Worm (Caenorhabditis elegans) whole organism, L1 larva: ENCODE results near the gene W03A5.1.

Experiments
- C16A3.4 ChIP-seq: fragments of 150-350 bp; optimal IDR thresholded peaks from 2 replicates; lab custom pipeline; 2014; ENCODE audit warnings: missing biosample characterization, missing genetic modification characterization
- F16B12.6 ChIP-seq: fragments of 150-350 bp; optimal IDR thresholded peaks from 2 replicates; lab custom pipeline; 2014; ENCODE audit warnings: missing biosample characterization, missing genetic modification characterization
- Y116A8C.19 ChIP-seq: sonication (generic microtip); optimal IDR thresholded peaks from 2 replicates; lab custom pipeline; 2016; ENCODE audit warnings: missing compliant biosample characterization, missing genetic modification characterization, borderline replicate concordance
- alr-1 ChIP-seq: fragments of 200-800 bp; sonication (Bioruptor generic); optimal IDR thresholded peaks from 2 replicates; lab custom pipeline; 2018; ENCODE audit warnings: borderline replicate concordance, mild to moderate bottlenecking, missing genetic modification characterization, missing compliant biosample characterization
- aly-2 ChIP-seq: fragments of 150-350 bp; optimal IDR thresholded peaks from 2 replicates; lab custom pipeline; 2014; ENCODE audit warnings: missing biosample characterization, missing genetic modification characterization
- ama-1 ChIP-seq: fragments of 150-350 bp; optimal IDR thresholded peaks from 2 replicates; lab custom pipeline; 2014
- blmp-1 ChIP-seq: fragments of 150-350 bp; optimal IDR thresholded peaks from 2 replicates; lab custom pipeline; 2014; ENCODE audit warnings: missing biosample characterization, missing genetic modification characterization
- ceh-82 ChIP-seq, 3 experiments: fragments of 150-350 bp in 1 of 3; sonication (generic microtip) in 2 of 3; optimal IDR thresholded peaks; 2 replicates each; lab custom pipeline; 2014 to 2017; ENCODE audit warnings: missing biosample characterization in 3 of 3, missing genetic modification characterization in 3 of 3
- dpl-1 ChIP-seq, 3 experiments: fragments of 150-350 bp in 2 of 3; sonication (generic microtip) in 1 of 3; optimal IDR thresholded peaks; 2 replicates each; lab custom pipeline; 2014 to 2017; ENCODE audit warnings: missing biosample characterization in 3 of 3, missing genetic modification characterization in 3 of 3, missing genetic modification reagents in 3 of 3
- efl-1 ChIP-seq, 4 experiments: fragments of 150-350 bp; optimal IDR thresholded peaks in 3 of 4; peaks in 1 of 4; 1 replicate in 1 of 4; 2 replicates in 3 of 4; lab custom pipeline; 2014; ENCODE audit warnings: missing biosample characterization in 2 of 4, missing genetic modification characterization in 2 of 4, missing genetic modification reagents in 2 of 4
- efl-3 ChIP-seq: fragments of 200-800 bp; sonication (Bioruptor generic); optimal IDR thresholded peaks from 2 replicates; lab custom pipeline; 2018; ENCODE audit warnings: mild to moderate bottlenecking, missing genetic modification characterization, missing compliant biosample characterization
- elt-2 ChIP-seq: sonication (generic microtip); optimal IDR thresholded peaks from 2 replicates; lab custom pipeline; 2016; ENCODE audit warnings: missing genetic modification characterization, mild to moderate bottlenecking, inconsistent platforms, missing compliant biosample characterization, missing genetic modification reagents
- fkh-4 ChIP-seq: sonication (generic microtip); optimal IDR thresholded peaks from 2 replicates; lab custom pipeline; 2016; ENCODE audit warnings: missing compliant biosample characterization, missing genetic modification characterization, borderline replicate concordance
- hlh-4 ChIP-seq: sonication (generic microtip); optimal IDR thresholded peaks from 2 replicates; lab custom pipeline; 2016; ENCODE audit warnings: mild to moderate bottlenecking, missing genetic modification characterization, missing compliant biosample characterization
- isw-1 ChIP-seq: fragments of 200-800 bp; sonication (Bioruptor generic); IDR thresholded peaks from 2 replicates; pipeline ENCODE4 v1.3.6; 2022; ENCODE audit warnings: missing genetic modification characterization, missing compliant biosample characterization
- lin-14 ChIP-seq: fragments of 200-800 bp; sonication (Bioruptor generic); optimal IDR thresholded peaks from 2 replicates; lab custom pipeline; 2018; ENCODE audit warnings: mild to moderate bottlenecking, missing genetic modification characterization, moderate library complexity, missing compliant biosample characterization
- lin-15B ChIP-seq: fragments of 150-350 bp; sonication (generic microtip); optimal IDR thresholded peaks from 3 replicates; lab custom pipeline; 2014; ENCODE audit warnings: missing biosample characterization, missing genetic modification characterization
- lin-35 ChIP-seq, 2 experiments: fragments of 150-350 bp; optimal IDR thresholded peaks; 2 replicates each; lab custom pipeline; 2014; ENCODE audit warnings: missing biosample characterization in 2 of 2, missing genetic modification characterization in 2 of 2, missing genetic modification reagents in 2 of 2
- lsy-2 ChIP-seq, 2 experiments: fragments of 150-350 bp; optimal IDR thresholded peaks; 2 replicates each; lab custom pipeline; 2014; ENCODE audit warnings: missing biosample characterization in 2 of 2, missing genetic modification characterization in 2 of 2
- mab-9 ChIP-seq: fragments of 200-800 bp; sonication (Bioruptor generic); IDR thresholded peaks from 2 replicates; pipeline ENCODE4 v1.3.6; 2022; ENCODE audit warnings: missing genetic modification reagents, missing genetic modification characterization, missing compliant biosample characterization
- mdl-1 ChIP-seq, 2 experiments: fragments of 150-350 bp; optimal IDR thresholded peaks; 2 replicates each; lab custom pipeline; 2014 to 2017; ENCODE audit warnings: missing biosample characterization in 2 of 2, missing genetic modification characterization in 2 of 2, inconsistent platforms in 1 of 2
- mep-1 ChIP-seq: fragments of 150-350 bp; optimal IDR thresholded peaks from 2 replicates; lab custom pipeline; 2014; ENCODE audit warnings: missing biosample characterization, missing genetic modification characterization
- nhr-11 ChIP-seq: fragments of 150-350 bp; optimal IDR thresholded peaks from 2 replicates; lab custom pipeline; 2014; ENCODE audit warnings: missing biosample characterization, missing genetic modification characterization
- nhr-71 ChIP-seq: sonication (generic microtip); optimal IDR thresholded peaks from 2 replicates; lab custom pipeline; 2016; ENCODE audit warnings: mild to moderate bottlenecking, missing genetic modification characterization, moderate library complexity, missing compliant biosample characterization
- nhr-90 ChIP-seq: sonication (generic microtip); optimal IDR thresholded peaks from 2 replicates; lab custom pipeline; 2016; ENCODE audit warnings: mild to moderate bottlenecking, missing genetic modification characterization, missing compliant biosample characterization; ENCODE audit not compliant: poor library complexity
- pag-3 ChIP-seq: sonication (generic microtip); optimal IDR thresholded peaks from 2 replicates; lab custom pipeline; 2017; ENCODE audit warnings: missing genetic modification characterization, mild to moderate bottlenecking, missing compliant biosample characterization, antibody characterized with exemption, borderline replicate concordance; ENCODE audit not compliant: insufficient read depth
- rnt-1 ChIP-seq: sonication (generic microtip); optimal IDR thresholded peaks from 2 replicates; lab custom pipeline; 2016; ENCODE audit warnings: mild to moderate bottlenecking, missing genetic modification characterization, moderate library complexity, missing compliant biosample characterization
- snpc-4 ChIP-seq: fragments of 150-350 bp; optimal IDR thresholded peaks from 2 replicates; lab custom pipeline; 2014; ENCODE audit warnings: missing biosample characterization, missing genetic modification characterization
- snu-23 ChIP-seq: sonication (generic microtip); optimal IDR thresholded peaks from 2 replicates; lab custom pipeline; 2016; ENCODE audit warnings: missing genetic modification characterization, missing compliant biosample characterization
- swsn-7 ChIP-seq: sonication (generic microtip); optimal IDR thresholded peaks from 2 replicates; lab custom pipeline; 2016; ENCODE audit warnings: missing genetic modification characterization, missing compliant biosample characterization
- unc-30 ChIP-seq: sonication (generic microtip); optimal IDR thresholded peaks from 2 replicates; lab custom pipeline; 2017; ENCODE audit warnings: missing biosample characterization, missing genetic modification characterization
- unc-86 ChIP-seq: sonication (generic microtip); optimal IDR thresholded peaks from 2 replicates; lab custom pipeline; 2016; ENCODE audit warnings: missing genetic modification characterization, missing compliant biosample characterization
- unc-98 ChIP-seq: fragments of 200-800 bp; sonication (Bioruptor generic); IDR thresholded peaks from 2 replicates; pipeline ENCODE4 v1.3.6; 2022; ENCODE audit warnings: missing genetic modification characterization, missing compliant biosample characterization
- vab-15 ChIP-seq: sonication (generic microtip); optimal IDR thresholded peaks from 2 replicates; lab custom pipeline; 2017; ENCODE audit warnings: missing genotype, mild to moderate bottlenecking, missing genetic modification characterization, missing compliant biosample characterization
- xbp-1 ChIP-seq: sonication (generic microtip); optimal IDR thresholded peaks from 2 replicates; lab custom pipeline; 2016; ENCODE audit warnings: missing genetic modification characterization, missing compliant biosample characterization
- zag-1 ChIP-seq: fragments of 150-350 bp; optimal IDR thresholded peaks from 2 replicates; lab custom pipeline; 2014; ENCODE audit warnings: missing biosample characterization, missing genetic modification characterization
- ztf-11 ChIP-seq, 2 experiments: sonication (generic microtip); optimal IDR thresholded peaks; 2 replicates each; lab custom pipeline; 2016 to 2017; ENCODE audit warnings: missing genetic modification characterization in 2 of 2, missing biosample characterization in 1 of 2, missing compliant biosample characterization in 1 of 2
- ztf-4 ChIP-seq: fragments of 150-350 bp; optimal IDR thresholded peaks from 2 replicates; lab custom pipeline; 2014; ENCODE audit warnings: missing biosample characterization, missing genetic modification characterization

W03A5.1 gene

DNA sequence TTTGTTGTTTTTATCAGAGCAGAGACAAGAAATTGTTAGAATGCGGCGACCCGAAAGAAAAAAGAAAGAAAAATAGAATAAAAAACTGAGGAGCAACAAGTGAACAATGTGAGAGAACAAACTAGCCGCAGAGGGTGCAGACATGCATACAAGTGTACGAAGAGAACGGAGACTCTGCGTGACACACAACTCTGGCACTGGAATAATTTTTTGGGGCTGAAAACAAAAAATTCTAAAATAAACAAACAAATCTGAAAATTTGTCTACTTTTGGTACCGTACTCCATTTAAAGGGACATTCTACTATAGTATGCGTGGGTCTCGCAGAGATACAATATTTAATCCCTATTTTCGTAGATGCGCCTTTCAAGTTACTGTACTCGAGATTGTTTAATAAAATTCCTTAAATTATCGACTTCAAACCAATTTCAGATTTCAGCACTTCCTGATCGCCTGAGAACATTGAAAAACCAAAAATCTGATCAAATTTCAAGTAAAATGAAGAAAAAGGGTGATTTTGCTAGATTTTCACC is 32.6 kb upstream of the W03A5.1 start:
- TF ChIP-seq efl-1 (optimal IDR thresholded peaks at IDR 0.05; lab: Kevin White, UChicago) = no peak
- peak in 1 of 2 experiments; percentile 61 for TF ChIP-seq efl-1 (GFP tag; optimal IDR thresholded peaks at IDR 0.05 in 1 of 2; lab: Kevin White, UChicago)
- TF ChIP-seq lin-14 (GFP tag; lab: Kevin White, UChicago) = peak; percentile 35
- no peak for TF ChIP-seq F16B12.6 (tag; lab: Kevin White, UChicago)

DNA sequence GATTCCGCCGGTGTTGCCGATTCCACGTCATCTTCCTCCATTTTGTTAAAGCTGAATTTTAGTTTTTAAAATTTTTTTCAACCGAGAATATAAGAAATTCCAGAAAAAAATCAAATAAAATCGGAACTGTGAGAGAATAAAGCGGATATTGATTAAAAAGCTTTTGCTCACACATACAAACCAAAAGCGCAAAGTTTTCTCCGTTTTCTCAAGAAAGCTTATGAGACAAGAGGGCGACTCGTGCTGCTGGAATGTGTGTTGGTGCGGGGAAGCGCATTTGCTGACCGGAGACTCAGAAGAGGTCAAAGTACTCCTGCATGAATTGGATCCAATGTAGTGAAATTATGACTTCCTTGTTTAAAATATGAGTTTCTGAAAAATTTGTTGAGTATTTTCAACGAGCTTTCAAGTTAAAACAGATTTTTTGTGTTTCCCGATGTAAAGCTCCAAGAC is 27.8 kb upstream of the W03A5.1 start, which contains the start of gene paqr-2:
paqr-2 (minus strand) TSS at position 51 of the 453 bp plus-strand sequence.
- TF ChIP-seq unc-98 (GFP tag; lab: Robert Waterston, UW) (no peak), rnt-1 (peak; percentile 4), fkh-4 (no peak), mep-1 (tag; lab: Kevin White, UChicago) (peak; percentile 27), vab-15 (tag; lab: Kevin White, UChicago) (no peak), lin-35 (GFP tag; optimal IDR thresholded peaks at IDR 0.05; lab: Kevin White, UChicago) (peak; percentile 31 to 64), aly-2 (tag; lab: Kevin White, UChicago) (no peak), blmp-1 (tag; lab: Kevin White, UChicago) (peak; percentile 21), isw-1 (GFP tag; lab: Robert Waterston, UW) (no peak), nhr-90 (no peak), mdl-1 (tag; optimal IDR thresholded peaks at IDR 0.05; lab: Kevin White, UChicago) (peak in 1 of 2 experiments; percentile 46), xbp-1 (no peak), ama-1 (lab: Kevin White, UChicago) (no peak), lin-15B (tag; lab: Kevin White, UChicago) (no peak), lsy-2 (tag; optimal IDR thresholded peaks at IDR 0.05; lab: Kevin White, UChicago) (peak in 1 of 2 experiments; percentile 46), Y116A8C.19 (no peak), pag-3 (no peak), ztf-11 (tag; optimal IDR thresholded peaks at IDR 0.05; lab: Kevin White, UChicago) (no peak), nhr-11 (no peak), lin-14 (GFP tag; lab: Kevin White, UChicago) (no peak), nhr-71 (tag; lab: Kevin White, UChicago) (peak; percentile 20), swsn-7 (tag; lab: Kevin White, UChicago) (no peak), C16A3.4 (peak; percentile 21), unc-30 (tag; lab: Kevin White, UChicago) (no peak), ztf-4 (tag; lab: Kevin White, UChicago) (no peak), elt-2 (tag; lab: Kevin White, UChicago) (no peak), dpl-1 (GFP tag; optimal IDR thresholded peaks at IDR 0.05; lab: Kevin White, UChicago) (peak; percentile 2 to 57 (median 27)), zag-1 (tag; lab: Kevin White, UChicago) (no peak), snu-23 (GFP tag; lab: Kevin White, UChicago) (peak; percentile 26), efl-1 (optimal IDR thresholded peaks at IDR 0.05; lab: Kevin White, UChicago) (peak; percentile 36 to 43), efl-1 (GFP tag; optimal IDR thresholded peaks at IDR 0.05 in 1 of 2; lab: Kevin White, UChicago) (peak; percentile 39 to 90)

DNA sequence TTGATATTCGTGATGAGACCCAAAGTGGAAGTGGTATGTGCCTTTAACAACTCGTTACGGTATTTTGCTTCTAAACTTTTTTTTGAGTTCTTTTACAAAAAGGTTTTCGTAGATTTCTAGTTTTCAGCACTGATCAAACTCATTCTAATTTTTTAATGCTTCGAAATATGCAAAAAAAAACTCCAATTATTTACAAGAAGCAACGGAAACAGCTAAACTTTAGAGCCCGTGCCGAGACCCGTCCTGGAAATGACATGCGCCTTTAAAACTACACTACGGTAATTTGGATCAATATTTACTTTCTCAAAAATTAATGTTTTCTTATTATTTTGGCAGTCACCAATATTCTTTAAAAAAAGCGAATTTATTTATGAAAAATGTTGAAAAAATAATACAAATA is 27.1 kb upstream of the W03A5.1 start:
- TF ChIP-seq efl-1 (optimal IDR thresholded peaks at IDR 0.05; lab: Kevin White, UChicago) = no peak
- TF ChIP-seq efl-1 (GFP tag; optimal IDR thresholded peaks at IDR 0.05 in 1 of 2; lab: Kevin White, UChicago) = peak in 1 of 2 experiments; percentile 48
- TF ChIP-seq pag-3 = no peak
- TF ChIP-seq efl-3 (GFP tag; lab: Kevin White, UChicago) = no peak
- no peak for TF ChIP-seq mab-9 (GFP tag; lab: Robert Waterston, UW)

DNA sequence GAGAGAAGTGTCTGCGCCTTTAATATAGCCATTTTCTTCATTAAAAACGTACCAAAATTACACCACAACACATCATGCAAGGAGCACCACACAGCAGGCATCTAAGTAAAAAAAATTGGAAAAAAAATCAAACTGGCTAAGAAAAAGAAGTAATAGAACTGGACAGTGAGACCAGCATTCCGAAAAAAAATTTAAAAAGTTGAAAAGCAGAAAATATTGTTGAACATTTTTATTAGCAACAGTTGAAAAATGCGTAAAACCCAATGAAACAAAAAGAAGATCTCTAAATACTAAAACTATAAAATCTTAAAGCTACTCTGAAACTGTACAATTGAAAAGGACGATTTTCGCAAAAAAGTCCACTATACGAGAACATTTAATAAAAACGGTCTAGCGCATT is 25.6 kb upstream of the W03A5.1 start, which contains the start of gene Y32H12A.6:
Y32H12A.6 (minus strand) TSS at position 101 of the 400 bp plus-strand sequence.
- TF ChIP-seq ceh-82 (tag; optimal IDR thresholded peaks at IDR 0.05; lab: Kevin White, UChicago) = no peak
- no peak for TF ChIP-seq unc-86 (tag; lab: Kevin White, UChicago)
- no peak for TF ChIP-seq snpc-4 (tag; lab: Kevin White, UChicago)
- no peak for TF ChIP-seq alr-1 (tag; lab: Kevin White, UChicago)
- no peak for TF ChIP-seq hlh-4 (tag; lab: Kevin White, UChicago)
